Worm (Caenorhabditis elegans) whole organism, late embryonic: ENCODE results near the gene W03G11.3.

ENCODE experiments used
- K02D7.2 ChIP-seq: sonication (generic microtip); optimal IDR thresholded peaks from 2 replicates; lab custom pipeline; 2017; ENCODE audit warnings: mild to moderate bottlenecking, missing genetic modification characterization, missing compliant biosample characterization
- ahr-1 ChIP-seq: sonication (generic microtip); optimal IDR thresholded peaks from 2 replicates; lab custom pipeline; 2016; ENCODE audit warnings: missing genetic modification characterization, missing compliant biosample characterization
- ceh-48 ChIP-seq: sonication (generic microtip); optimal IDR thresholded peaks from 2 replicates; lab custom pipeline; 2016; ENCODE audit warnings: missing genetic modification characterization, inconsistent platforms, missing compliant biosample characterization
- fkh-10 ChIP-seq: fragments of 150-350 bp; optimal IDR thresholded peaks from 2 replicates; lab custom pipeline; 2014; ENCODE audit warnings: missing biosample characterization, missing genetic modification reagents, missing genetic modification characterization
- fkh-6 ChIP-seq: sonication (generic microtip); optimal IDR thresholded peaks from 2 replicates; lab custom pipeline; 2016; ENCODE audit warnings: missing genetic modification characterization, missing compliant biosample characterization
- pha-2 ChIP-seq: sonication (generic microtip); optimal IDR thresholded peaks from 2 replicates; lab custom pipeline; 2017; ENCODE audit warnings: mild to moderate bottlenecking, missing genetic modification characterization, missing compliant biosample characterization
- pqm-1 ChIP-seq: sonication (generic microtip); optimal IDR thresholded peaks from 2 replicates; lab custom pipeline; 2016; ENCODE audit warnings: missing genetic modification characterization, missing compliant biosample characterization
- tbx-2 ChIP-seq: sonication (generic microtip); optimal IDR thresholded peaks from 2 replicates; lab custom pipeline; 2016; ENCODE audit warnings: missing genetic modification characterization, missing compliant biosample characterization

ce11 chrX:12093043-12093442 lies 10.6 kb downstream of the W03G11.3 start, which contains the start of gene W03G11.4:
- no peak for TF ChIP-seq pha-2
- TF ChIP-seq K02D7.2 (tag; lab: Kevin White, UChicago) = no peak
- TF ChIP-seq tbx-2 (tag; lab: Kevin White, UChicago) = no peak
- TF ChIP-seq fkh-6 = no peak
- no peak for TF ChIP-seq fkh-10 (GFP tag; lab: Kevin White, UChicago)
- TF ChIP-seq ceh-48 (tag; lab: Kevin White, UChicago) = no peak
- no peak for TF ChIP-seq pqm-1 (tag; lab: Kevin White, UChicago)
- TF ChIP-seq ahr-1 (tag; lab: Kevin White, UChicago) = no peak
